Worm (Caenorhabditis elegans): ENCODE data around the gene srh-279.

ce11 chrV:16163719-16164118, 28.5 kb upstream of the srh-279 start, which contains the start of gene F10A3.12:
- TF ChIP-seq Y53F4B.3 (GFP tag; IDR thresholded peaks at IDR 0.05) (no peak), atf-7 (tag; optimal IDR thresholded peaks at IDR 0.05) (no peak), somi-1 (GFP tag; optimal IDR thresholded peaks at IDR 0.05) (no peak), unc-62 (GFP tag; optimal IDR thresholded peaks at IDR 0.05) (no peak), ekl-4 (GFP tag; IDR thresholded peaks at IDR 0.05) (no peak)
